Worm (Caenorhabditis elegans): Measurements from ENCODE around the gene ttr-32.
A peak's percentile ranks its signal among the peaks of the same experiment; 100 is the strongest.

ttr-32 gene

ce11 chrIII:7572781-7573400, 6.7 kb downstream of the ttr-32 start, which contains the start of the genes rpl-9 and lpd-7:
Gene rpl-9, minus strand, starts transcription at chrIII:7572831.
Gene lpd-7, plus strand, starts transcription at chrIII:7573350.
- TF ChIP-seq ceh-91 (GFP tag; IDR thresholded peaks at IDR 0.05) (no peak), F55B11.4 (tag; optimal IDR thresholded peaks at IDR 0.05; ENCODE audit: borderline replicate concordance, insufficient read depth) (no peak), attf-3 (GFP tag; conservative IDR thresholded peaks at IDR 0.05) (peak; percentile 65; the same call in 1 of the 2 replicates), let-526 (GFP tag; IDR thresholded peaks at IDR 0.05) (no peak), dpff-1 (tag; optimal IDR thresholded peaks at IDR 0.05) (no peak), snpc-4 (GFP tag; optimal IDR thresholded peaks at IDR 0.05) (no peak), snpc-4 (tag; optimal IDR thresholded peaks at IDR 0.05) (peak in 2 of 4 experiments; percentile 27 to 75), hmg-20 (GFP tag; IDR thresholded peaks at IDR 0.05) (no peak), chd-7 (tag; optimal IDR thresholded peaks at IDR 0.05) (no peak), rcor-1 (GFP tag; IDR thresholded peaks at IDR 0.05) (no peak; the same call in 1 of the 2 replicates), mcd-1 (GFP tag; IDR thresholded peaks at IDR 0.05) (peak; percentile 36; the same call in 1 of the 2 replicates), rec-8 (tag; optimal IDR thresholded peaks at IDR 0.05) (no peak), bed-1 (GFP tag; IDR thresholded peaks at IDR 0.05) (no peak), snpc-3.4 (tag; optimal IDR thresholded peaks at IDR 0.05) (no peak), ekl-4 (GFP tag; IDR thresholded peaks at IDR 0.05) (no peak), F39B2.1 (GFP tag; IDR thresholded peaks at IDR 0.05) (no peak), Y53F4B.3 (GFP tag; IDR thresholded peaks at IDR 0.05) (no peak), rpc-1 (optimal IDR thresholded peaks at IDR 0.05) (no peak), rpc-1 (tag; optimal IDR thresholded peaks at IDR 0.05) (no peak), hlh-26 (GFP tag; conservative IDR thresholded peaks at IDR 0.05) (no peak), Y95B8A.8 (GFP tag; IDR thresholded peaks at IDR 0.05) (no peak), mxl-1 (tag; optimal IDR thresholded peaks at IDR 0.05) (no peak), lin-40 (tag; optimal IDR thresholded peaks at IDR 0.05) (peak; percentile 40), madf-6 (GFP tag; IDR thresholded peaks at IDR 0.05) (peak; percentile 15; the same call in 1 of the 2 replicates), F33H1.4 (GFP tag; IDR thresholded peaks at IDR 0.05) (peak; percentile 37; the same call in 1 of the 2 replicates), unc-62 (GFP tag; optimal IDR thresholded peaks at IDR 0.05) (no peak), Y53G8AR.9 (GFP tag; conservative IDR thresholded peaks at IDR 0.05) (no peak), cebp-2 (GFP tag; IDR thresholded peaks at IDR 0.05) (no peak), ZK185.1 (tag; optimal IDR thresholded peaks at IDR 0.05; ENCODE audit: poor library complexity, severe bottlenecking) (no peak), dpl-1 (GFP tag; optimal IDR thresholded peaks at IDR 0.05) (peak; percentile 41), dox-1 (GFP tag; IDR thresholded peaks at IDR 0.05) (peak; percentile 53; the same call in 1 of the 2 replicates), madf-10 (tag; optimal IDR thresholded peaks at IDR 0.05) (peak; percentile 1), xnd-1 (tag; optimal IDR thresholded peaks at IDR 0.05) (no peak), cebp-1 (GFP tag; IDR thresholded peaks at IDR 0.05) (no peak), cebp-1 (tag; optimal IDR thresholded peaks at IDR 0.05) (peak; percentile 72), ztf-18 (tag; optimal IDR thresholded peaks at IDR 0.05) (peak; percentile 30), B0336.3 (GFP tag; IDR thresholded peaks at IDR 0.05) (no peak), ztf-22 (GFP tag; optimal IDR thresholded peaks at IDR 0.05) (no peak), nfya-1 (tag; optimal IDR thresholded peaks at IDR 0.05; ENCODE audit: borderline replicate concordance, insufficient read depth) (no peak), attf-5 (GFP tag; optimal IDR thresholded peaks at IDR 0.05) (peak; percentile 47), snpc-1.3 (tag; optimal IDR thresholded peaks at IDR 0.05; ENCODE audit: insufficient read depth) (peak; percentile 4), F57A8.1 (GFP tag; optimal IDR thresholded peaks at IDR 0.05) (no peak), F23B12.7 (tag; optimal IDR thresholded peaks at IDR 0.05; ENCODE audit: insufficient read depth) (peak; percentile 75), madf-3 (GFP tag; IDR thresholded peaks at IDR 0.05) (peak; percentile 67; the same call in 1 of the 2 replicates), T26A5.8 (tag; optimal IDR thresholded peaks at IDR 0.05) (no peak), snpc-1.1 (tag; optimal IDR thresholded peaks at IDR 0.05; ENCODE audit: insufficient read depth) (no peak), gei-17 (GFP tag; optimal IDR thresholded peaks at IDR 0.05) (no peak)
